Worm (Caenorhabditis elegans): ENCODE measurements around the gene F26F12.2.

F26F12.2 gene

ce11 chrV:5813060-5813659 is 25.3 kb downstream of the F26F12.2 start, which contains the start of gene ZC250.4:
Gene ZC250.4, minus strand, starts transcription at chrV:5813137.
- TF ChIP-seq lin-39 (tag; optimal IDR thresholded peaks at IDR 0.05) (no peak), sma-9 (GFP tag; optimal IDR thresholded peaks at IDR 0.05) (peak; percentile 2), sma-9 (tag; optimal IDR thresholded peaks at IDR 0.05) (no peak), nhr-25 (tag; optimal IDR thresholded peaks at IDR 0.05) (peak; percentile 67), F13H6.1 (tag; optimal IDR thresholded peaks at IDR 0.05) (peak; percentile 41)

ce11 chrV:5805467-5805866 is 32.9 kb downstream of the F26F12.2 start, which contains the start of gene ZC250.5:
Gene ZC250.5, plus strand, starts transcription at chrV:5805767.
- TF ChIP-seq mdl-1 (tag; optimal IDR thresholded peaks at IDR 0.05), result no peak
- no peak for TF ChIP-seq mbf-1 (tag; optimal IDR thresholded peaks at IDR 0.05)
- TF ChIP-seq nhr-25 (tag; optimal IDR thresholded peaks at IDR 0.05), result no peak
- TF ChIP-seq snpc-4 (tag; optimal IDR thresholded peaks at IDR 0.05), result no peak
- no peak for TF ChIP-seq ceh-16 (tag; optimal IDR thresholded peaks at IDR 0.05)
- no peak for TF ChIP-seq zag-1 (tag; optimal IDR thresholded peaks at IDR 0.05)
- no peak for TF ChIP-seq nhr-6 (tag; optimal IDR thresholded peaks at IDR 0.05)
- no peak for TF ChIP-seq elt-3 (tag; optimal IDR thresholded peaks at IDR 0.05)
- no peak for TF ChIP-seq nhr-77 (tag; optimal IDR thresholded peaks at IDR 0.05)
- TF ChIP-seq nhr-11 (tag; optimal IDR thresholded peaks at IDR 0.05), result no peak
- TF ChIP-seq ztf-1 (GFP tag; conservative IDR thresholded peaks at IDR 0.05), result no peak

DNA sequence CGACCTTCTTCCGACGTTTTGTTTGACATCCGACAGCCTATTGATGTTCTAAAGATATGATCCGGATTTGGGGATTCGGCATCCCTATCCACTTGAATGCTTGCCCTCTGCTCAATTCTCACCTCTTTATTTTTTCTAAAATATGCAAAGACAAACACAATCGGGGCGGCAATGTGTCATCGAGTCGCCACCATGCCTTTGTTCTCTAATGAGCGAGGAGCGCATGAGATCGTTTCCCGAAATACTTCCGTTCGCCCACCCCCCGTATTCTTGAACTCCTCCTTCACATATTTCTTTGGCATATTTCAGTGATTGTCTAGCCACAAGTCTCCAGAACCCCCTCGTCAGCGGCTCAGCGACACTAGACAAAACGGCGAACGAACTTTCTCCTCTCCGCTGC is 39.0 kb downstream of the F26F12.2 start, which contains the start of gene cyn-17:
Gene cyn-17, plus strand, starts transcription at position 301 of the 400 bp plus-strand sequence.
- TF ChIP-seq nhr-10 (tag; optimal IDR thresholded peaks at IDR 0.05) (no peak), nhr-129 (tag; optimal IDR thresholded peaks at IDR 0.05) (no peak), nhr-11 (tag; optimal IDR thresholded peaks at IDR 0.05) (no peak), Y55F3AM.14 (GFP tag; optimal IDR thresholded peaks at IDR 0.05) (no peak), ztf-1 (GFP tag; conservative IDR thresholded peaks at IDR 0.05) (no peak), unc-39 (tag; optimal IDR thresholded peaks at IDR 0.05) (no peak), egl-27 (tag; optimal IDR thresholded peaks at IDR 0.05) (no peak), lin-11 (tag; optimal IDR thresholded peaks at IDR 0.05) (no peak), zag-1 (tag; optimal IDR thresholded peaks at IDR 0.05) (no peak), nhr-6 (tag; optimal IDR thresholded peaks at IDR 0.05) (no peak), unc-62 (GFP tag; optimal IDR thresholded peaks at IDR 0.05) (no peak), sma-3 (GFP tag; optimal IDR thresholded peaks at IDR 0.05) (no peak), C34F6.9 (tag; optimal IDR thresholded peaks at IDR 0.05) (no peak)

DNA sequence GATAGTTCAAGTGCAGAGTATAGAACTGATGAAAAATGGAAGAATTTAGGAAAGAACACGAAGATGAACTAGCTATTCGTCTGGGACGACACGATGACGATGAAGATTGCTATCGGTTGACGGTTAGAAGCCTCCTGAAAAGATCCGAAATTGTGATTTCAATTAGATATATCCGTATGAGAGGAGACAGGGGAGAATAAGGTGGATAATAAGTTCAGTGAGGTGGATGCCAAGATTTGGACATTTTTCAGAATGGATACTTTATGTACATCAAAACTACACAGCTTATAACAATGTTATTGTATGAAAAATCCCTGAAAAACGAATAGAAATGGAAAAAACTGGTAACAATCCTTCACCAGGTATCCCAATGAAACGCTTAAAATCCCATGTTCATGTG is 40.3 kb downstream of the F26F12.2 start, which contains the start of gene nstp-3:
Gene nstp-3, minus strand, starts transcription at position 101 of the 400 bp plus-strand sequence.
- TF ChIP-seq dmd-4 (tag; optimal IDR thresholded peaks at IDR 0.05), result no peak
- TF ChIP-seq sem-4 (tag; optimal IDR thresholded peaks at IDR 0.05), result no peak
- TF ChIP-seq crh-2 (tag; optimal IDR thresholded peaks at IDR 0.05), result no peak
- no peak for TF ChIP-seq lin-13 (GFP tag; optimal IDR thresholded peaks at IDR 0.05)
- no peak for TF ChIP-seq alr-1 (tag; optimal IDR thresholded peaks at IDR 0.05)
- no peak for TF ChIP-seq nhr-129 (tag; optimal IDR thresholded peaks at IDR 0.05)
- TF ChIP-seq mbf-1 (tag; optimal IDR thresholded peaks at IDR 0.05), result no peak
- TF ChIP-seq nhr-25 (tag; optimal IDR thresholded peaks at IDR 0.05), result no peak
- TF ChIP-seq mdl-1 (tag; optimal IDR thresholded peaks at IDR 0.05), result no peak
- TF ChIP-seq unc-39 (tag; optimal IDR thresholded peaks at IDR 0.05), result no peak

- no peak for TF ChIP-seq unc-55 (GFP tag; optimal IDR thresholded peaks at IDR 0.05)
- TF ChIP-seq nhr-10 (tag; optimal IDR thresholded peaks at IDR 0.05), result no peak
- no peak for TF ChIP-seq mdl-1 (tag; optimal IDR thresholded peaks at IDR 0.05)
- TF ChIP-seq snpc-4 (tag; optimal IDR thresholded peaks at IDR 0.05), result no peak
- no peak for TF ChIP-seq unc-62 (GFP tag; optimal IDR thresholded peaks at IDR 0.05)
- no peak for TF ChIP-seq lsy-2 (tag; optimal IDR thresholded peaks at IDR 0.05)
- TF ChIP-seq nhr-237 (tag; optimal IDR thresholded peaks at IDR 0.05), result no peak
- no peak for TF ChIP-seq ZK546.5 (tag; optimal IDR thresholded peaks at IDR 0.05)
- TF ChIP-seq ztf-4 (tag; optimal IDR thresholded peaks at IDR 0.05), result no peak
- no peak for TF ChIP-seq blmp-1 (tag; optimal IDR thresholded peaks at IDR 0.05; ENCODE audit: insufficient read depth)
- no peak for TF ChIP-seq nhr-21 (tag; optimal IDR thresholded peaks at IDR 0.05)
- no peak for TF ChIP-seq Y55F3AM.14 (GFP tag; optimal IDR thresholded peaks at IDR 0.05)
- no peak for TF ChIP-seq sem-4 (tag; optimal IDR thresholded peaks at IDR 0.05)
- TF ChIP-seq ztf-11 (tag; optimal IDR thresholded peaks at IDR 0.05), result no peak
- no peak for TF ChIP-seq gmeb-1 (tag; optimal IDR thresholded peaks at IDR 0.05)
- no peak for TF ChIP-seq sma-9 (GFP tag; optimal IDR thresholded peaks at IDR 0.05)
- TF ChIP-seq sma-9 (tag; optimal IDR thresholded peaks at IDR 0.05), result no peak
- TF ChIP-seq nhr-129 (tag; optimal IDR thresholded peaks at IDR 0.05), result no peak
- TF ChIP-seq elt-3 (tag; optimal IDR thresholded peaks at IDR 0.05), result no peak
These were observed 46.4 kb downstream of the F26F12.2 start, which contains the start of gene ZC250.2 for ce11 chrV:5792031-5792430. Gene ZC250.2, plus strand, starts transcription at chrV:5792331.
